Worm (Caenorhabditis elegans): ENCODE measurements around the gene exos-8.

- TF ChIP-seq ama-1 (optimal IDR thresholded peaks at IDR 0.05) (no peak), tra-4 (tag; optimal IDR thresholded peaks at IDR 0.05) (no peak), hmbx-1 (tag; optimal IDR thresholded peaks at IDR 0.05) (no peak), sea-1 (GFP tag; conservative IDR thresholded peaks at IDR 0.05) (no peak), F13C5.2 (tag; optimal IDR thresholded peaks at IDR 0.05) (no peak), ceh-13 (GFP tag; optimal IDR thresholded peaks at IDR 0.05) (no peak), pes-1 (GFP tag; IDR thresholded peaks at IDR 0.05) (no peak), hnd-1 (tag; optimal IDR thresholded peaks at IDR 0.05) (no peak)
Observed at ce11 chrII:6768014-6768413, 26.5 kb downstream of the exos-8 start, which contains the start of gene F41G3.18.

Measured in whole organism, early embryonic.